Worm (Caenorhabditis elegans): ENCODE data around the gene unc-1.

unc-1 gene

DNA sequence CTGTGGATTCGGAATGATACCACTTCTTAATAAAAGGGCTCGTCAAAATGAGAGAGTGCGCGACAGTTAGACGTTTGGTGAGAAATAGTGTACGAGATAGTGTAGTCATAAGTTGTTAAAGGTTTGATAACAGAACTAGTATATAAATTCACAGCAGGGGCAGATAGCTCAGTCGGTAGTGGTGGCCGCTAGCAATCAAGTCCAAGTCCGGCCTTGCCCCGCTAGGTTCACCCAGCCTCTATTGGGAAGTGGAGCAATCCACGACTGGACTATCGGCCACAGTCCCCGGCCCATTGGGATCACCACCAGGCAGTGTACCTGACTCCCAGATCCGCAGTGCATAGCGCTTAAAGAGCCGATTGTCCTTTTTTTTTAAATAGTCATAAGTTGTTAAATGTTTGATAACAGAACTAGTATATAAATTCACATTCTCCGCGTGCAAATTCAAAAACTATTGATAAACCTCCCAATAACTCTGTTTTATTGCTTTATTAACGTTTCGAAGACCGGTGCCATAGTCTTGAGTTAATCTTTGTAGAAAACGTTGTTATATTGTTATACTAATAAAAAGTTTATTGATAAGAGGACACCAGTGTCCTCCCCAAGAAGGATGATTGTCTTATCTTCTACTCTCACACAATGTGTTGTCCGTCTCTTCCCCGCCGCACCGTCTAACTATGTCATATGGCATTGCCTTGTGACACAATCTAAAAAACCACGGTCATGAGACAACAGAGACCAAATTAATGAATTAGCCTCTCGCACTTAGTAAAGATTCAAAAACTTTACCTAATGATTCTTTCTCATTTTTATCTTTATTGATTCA is 51.4 kb downstream of the unc-1 start (continued):
- peak; percentile 16; the same call in 1 of the 2 replicates for TF ChIP-seq cebp-1 (GFP tag; IDR thresholded peaks at IDR 0.05)
- peak; percentile 46 for TF ChIP-seq cebp-1 (tag; optimal IDR thresholded peaks at IDR 0.05)
- no peak for TF ChIP-seq mel-28 (tag; optimal IDR thresholded peaks at IDR 0.05; ENCODE audit: borderline replicate concordance)
- peak; percentile 62 for TF ChIP-seq tbp1 (GFP tag; optimal IDR thresholded peaks at IDR 0.05)
- TF ChIP-seq ztf-28 (GFP tag; IDR thresholded peaks at IDR 0.05) = no peak
- TF ChIP-seq zfh-2 (GFP tag; conservative IDR thresholded peaks at IDR 0.05) = peak; percentile 63
- TF ChIP-seq hlh-26 (GFP tag; conservative IDR thresholded peaks at IDR 0.05) = no peak
- TF ChIP-seq gei-17 (GFP tag; optimal IDR thresholded peaks at IDR 0.05) = peak; percentile 45
- TF ChIP-seq nfya-2 (GFP tag; IDR thresholded peaks at IDR 0.05) = no peak
- TF ChIP-seq T26A5.8 (tag; optimal IDR thresholded peaks at IDR 0.05) = no peak
- peak; percentile 27 for TF ChIP-seq nhr-90 (tag; optimal IDR thresholded peaks at IDR 0.05)
- TF ChIP-seq lag-1 (GFP tag; IDR thresholded peaks at IDR 0.05) = no peak
- TF ChIP-seq ccch-3 (GFP tag; optimal IDR thresholded peaks at IDR 0.05) = no peak
- TF ChIP-seq snpc-1.1 (tag; optimal IDR thresholded peaks at IDR 0.05; ENCODE audit: insufficient read depth) = no peak
- no peak for TF ChIP-seq hlh-12 (tag; optimal IDR thresholded peaks at IDR 0.05)
- TF ChIP-seq nfyb-1 (GFP tag; IDR thresholded peaks at IDR 0.05) = peak; percentile 48
- TF ChIP-seq lsy-27 (tag; optimal IDR thresholded peaks at IDR 0.05; ENCODE audit: borderline replicate concordance, insufficient read depth) = no peak
- TF ChIP-seq mes-4 (tag; optimal IDR thresholded peaks at IDR 0.05) = no peak
- no peak for TF ChIP-seq aptf-3 (GFP tag; IDR thresholded peaks at IDR 0.05)
- no peak for TF ChIP-seq nhr-120 (GFP tag; IDR thresholded peaks at IDR 0.05)
- peak; percentile 34; the same call in 1 of the 2 replicates for TF ChIP-seq madf-3 (GFP tag; IDR thresholded peaks at IDR 0.05)
- peak; percentile 29; the same call in 1 of the 2 replicates for TF ChIP-seq hmg-1.2 (GFP tag; IDR thresholded peaks at IDR 0.05)
- peak; percentile 55 for TF ChIP-seq lin-40 (tag; optimal IDR thresholded peaks at IDR 0.05)
- no peak for TF ChIP-seq egrh-3 (GFP tag; IDR thresholded peaks at IDR 0.05)
- no peak for TF ChIP-seq ekl-4 (GFP tag; IDR thresholded peaks at IDR 0.05)
- TF ChIP-seq snpc-4 (GFP tag; optimal IDR thresholded peaks at IDR 0.05) = no peak
- no peak for TF ChIP-seq snpc-4 (tag; optimal IDR thresholded peaks at IDR 0.05)
- peak; percentile 29 for TF ChIP-seq madf-10 (tag; optimal IDR thresholded peaks at IDR 0.05)
- no peak for TF ChIP-seq B0019.2 (GFP tag; conservative IDR thresholded peaks at IDR 0.05)
- peak; percentile 9 for TF ChIP-seq ztf-18 (tag; optimal IDR thresholded peaks at IDR 0.05)
- TF ChIP-seq ceh-27 (GFP tag; optimal IDR thresholded peaks at IDR 0.05) = no peak
- no peak for TF ChIP-seq T07F8.4 (tag; optimal IDR thresholded peaks at IDR 0.05)
- no peak for TF ChIP-seq ceh-58 (GFP tag; IDR thresholded peaks at IDR 0.05)
- no peak for TF ChIP-seq D2030.7 (GFP tag; IDR thresholded peaks at IDR 0.05)
- TF ChIP-seq B0035.1 (tag; optimal IDR thresholded peaks at IDR 0.05) = peak; percentile 2

DNA sequence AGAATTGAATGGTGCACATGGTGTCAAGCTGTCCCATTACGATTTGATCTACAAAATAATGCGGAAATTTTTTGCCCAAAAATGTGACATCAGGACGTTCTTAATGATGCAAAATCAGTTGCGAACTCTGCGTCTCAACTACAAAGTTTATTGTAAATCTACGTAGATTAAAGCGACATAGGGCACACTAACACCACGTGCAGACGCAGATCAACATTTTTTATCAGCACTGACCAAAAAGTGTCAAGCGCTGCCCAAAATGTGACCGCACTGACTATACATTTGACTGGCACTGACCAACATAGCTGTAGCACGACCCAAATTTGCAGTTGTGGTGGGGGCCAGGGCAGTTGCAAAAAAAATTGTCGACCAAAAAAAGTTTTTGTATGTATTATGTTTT is 52.7 kb downstream of the unc-1 start:
- TF ChIP-seq rpc-1 (optimal IDR thresholded peaks at IDR 0.05) (no peak), rpc-1 (tag; optimal IDR thresholded peaks at IDR 0.05) (no peak), egrh-3 (GFP tag; IDR thresholded peaks at IDR 0.05) (no peak), bed-2 (GFP tag; IDR thresholded peaks at IDR 0.05) (no peak), nhr-80 (tag; optimal IDR thresholded peaks at IDR 0.05) (peak; percentile 48), ceh-58 (GFP tag; IDR thresholded peaks at IDR 0.05) (0 out of 2 replicates have a peak, but pooled peaks have one; percentile 22), T26A5.8 (tag; optimal IDR thresholded peaks at IDR 0.05) (no peak), madf-6 (GFP tag; IDR thresholded peaks at IDR 0.05) (no peak)

Measured in whole organism, young adult.